Worm (Caenorhabditis elegans) whole organism, L4/young adult: ENCODE measurements around the gene srg-38.

ENCODE experiments used
- W03F9.2 ChIP-seq: fragments of 150-350 bp; optimal IDR thresholded peaks from 2 replicates; lab custom pipeline; 2014; ENCODE audit warnings: missing biosample characterization, missing genetic modification characterization
- dao-5 ChIP-seq: sonication (generic microtip); optimal IDR thresholded peaks from 2 replicates; lab custom pipeline; 2016; ENCODE audit warnings: missing genotype, missing genetic modification characterization, moderate library complexity, missing compliant biosample characterization
- him-1 ChIP-seq: sonication (generic microtip); optimal IDR thresholded peaks from 2 replicates; lab custom pipeline; 2016; ENCODE audit warnings: missing genotype, missing genetic modification reagents, missing genetic modification characterization, missing compliant biosample characterization

- TF ChIP-seq W03F9.2 (tag; lab: Kevin White, UChicago) (no peak), him-1 (tag; lab: Kevin White, UChicago) (no peak), dao-5 (tag; lab: Kevin White, UChicago) (no peak)
Observed at ce11 chrV:11157947-11158346, 2.5 kb upstream of the srg-38 start, which contains the start of gene srg-42.
